Worm (Caenorhabditis elegans) whole organism, L4/young adult: Measurements from ENCODE around the gene rabs-5.

Experiments used
- W03F9.2 ChIP-seq: fragments of 150-350 bp; optimal IDR thresholded peaks from 2 replicates; lab custom pipeline; 2014; ENCODE audit warnings: missing biosample characterization, missing genetic modification characterization
- dao-5 ChIP-seq: sonication (generic microtip); optimal IDR thresholded peaks from 2 replicates; lab custom pipeline; 2016; ENCODE audit warnings: missing genotype, missing genetic modification characterization, moderate library complexity, missing compliant biosample characterization
- him-1 ChIP-seq: sonication (generic microtip); optimal IDR thresholded peaks from 2 replicates; lab custom pipeline; 2016; ENCODE audit warnings: missing genotype, missing genetic modification reagents, missing genetic modification characterization, missing compliant biosample characterization

DNA sequence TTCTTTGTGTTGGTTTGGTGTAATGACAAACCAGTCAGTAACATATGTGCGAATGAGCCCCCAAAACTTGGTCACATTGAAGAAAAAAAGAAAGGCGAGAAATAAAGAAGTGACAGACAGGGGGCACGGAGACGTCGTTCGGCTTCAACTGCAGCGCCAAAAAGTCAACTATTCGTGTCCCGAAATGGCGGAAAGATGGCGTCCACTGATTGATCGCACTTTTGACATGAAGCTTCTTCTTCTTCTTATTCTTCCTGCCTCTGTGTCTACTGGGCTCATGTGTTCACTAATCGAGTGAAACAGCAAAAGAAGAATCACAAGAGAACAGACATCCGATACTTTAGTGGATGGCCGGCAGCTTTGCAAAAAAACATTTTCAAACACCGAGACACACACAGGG is 38.3 kb downstream of the rabs-5 start:
- TF ChIP-seq dao-5 (tag; lab: Kevin White, UChicago) (no peak), him-1 (tag; lab: Kevin White, UChicago) (no peak), W03F9.2 (no peak)
